Worm (Caenorhabditis elegans): ENCODE results near the gene F12F6.1.
A peak's percentile ranks its signal among the peaks of the same experiment; 100 is the strongest.

The F12F6.1 gene

ce11 chrIV:11599717-11600116 is 16.0 kb downstream of the F12F6.1 start:
- peak; percentile 27 for TF ChIP-seq blmp-1 (tag; optimal IDR thresholded peaks at IDR 0.05)
- no peak for TF ChIP-seq nhr-19 (GFP tag; conservative IDR thresholded peaks at IDR 0.05)
- TF ChIP-seq hpl-2 (GFP tag; optimal IDR thresholded peaks at IDR 0.05), result no peak
- peak; percentile 3 for TF ChIP-seq rnt-1 (tag; optimal IDR thresholded peaks at IDR 0.05)
- TF ChIP-seq lin-14 (GFP tag; optimal IDR thresholded peaks at IDR 0.05), result no peak

- TF ChIP-seq ceh-63 (GFP tag; optimal IDR thresholded peaks at IDR 0.05), result no peak
- TF ChIP-seq unc-62 (GFP tag; optimal IDR thresholded peaks at IDR 0.05), result no peak
- peak; percentile 6 for TF ChIP-seq mef-2 (tag; optimal IDR thresholded peaks at IDR 0.05)
- peak; percentile 62 for TF ChIP-seq isw-1 (GFP tag; IDR thresholded peaks at IDR 0.05)
- no peak for TF ChIP-seq lir-3 (tag; optimal IDR thresholded peaks at IDR 0.05; ENCODE audit: poor library complexity)
- peak; percentile 28 for TF ChIP-seq lin-15B (tag; optimal IDR thresholded peaks at IDR 0.05)
- no peak for TF ChIP-seq ztf-4 (tag; optimal IDR thresholded peaks at IDR 0.05)
- TF ChIP-seq nhr-76 (tag; optimal IDR thresholded peaks at IDR 0.05), result no peak
- peak; percentile 78 to 84 for TF ChIP-seq lin-35 (GFP tag; optimal IDR thresholded peaks at IDR 0.05)
- peak; percentile 80 for TF ChIP-seq rnt-1 (tag; optimal IDR thresholded peaks at IDR 0.05)
- TF ChIP-seq zag-1 (tag; optimal IDR thresholded peaks at IDR 0.05), result peak; percentile 25
- no peak for TF ChIP-seq ceh-88 (GFP tag; IDR thresholded peaks at IDR 0.05)
- TF ChIP-seq irx-1 (tag; optimal IDR thresholded peaks at IDR 0.05), result peak; percentile 57
- TF ChIP-seq hlh-4 (tag; optimal IDR thresholded peaks at IDR 0.05), result no peak
- no peak for TF ChIP-seq nhr-28 (tag; optimal IDR thresholded peaks at IDR 0.05)
- TF ChIP-seq F16B12.6 (tag; optimal IDR thresholded peaks at IDR 0.05), result peak; percentile 22
- TF ChIP-seq ets-5 (GFP tag; IDR thresholded peaks at IDR 0.05), result no peak
- no peak for TF ChIP-seq vab-15 (tag; optimal IDR thresholded peaks at IDR 0.05)
- TF ChIP-seq fos-1 (tag; optimal IDR thresholded peaks at IDR 0.05), result peak; percentile 23
- TF ChIP-seq skn-1 (tag; optimal IDR thresholded peaks at IDR 0.05), result peak; percentile 77
- TF ChIP-seq mdl-1 (tag; optimal IDR thresholded peaks at IDR 0.05), result peak in 1 of 2 experiments; percentile 60
- peak; percentile 54 for TF ChIP-seq nhr-90 (tag; optimal IDR thresholded peaks at IDR 0.05; ENCODE audit: poor library complexity)
- peak; percentile 72 for TF ChIP-seq lin-14 (GFP tag; optimal IDR thresholded peaks at IDR 0.05)
- TF ChIP-seq dpl-1 (GFP tag; optimal IDR thresholded peaks at IDR 0.05), result peak; percentile 57 to 72 (median 66)
- TF ChIP-seq ztf-11 (tag; optimal IDR thresholded peaks at IDR 0.05), result peak in 1 of 2 experiments; percentile 21
- no peak for TF ChIP-seq unc-30 (tag; optimal IDR thresholded peaks at IDR 0.05)
- no peak for TF ChIP-seq ceh-90 (tag; optimal IDR thresholded peaks at IDR 0.05)
- peak; percentile 72 for TF ChIP-seq fkh-8 (tag; optimal IDR thresholded peaks at IDR 0.05)
- peak in 1 of 6 experiments; percentile 52 for TF ChIP-seq elt-3 (tag; optimal IDR thresholded peaks at IDR 0.05)
- no peak for TF ChIP-seq unc-98 (GFP tag; IDR thresholded peaks at IDR 0.05)
- peak; percentile 72 for TF ChIP-seq C04F5.9 (tag; optimal IDR thresholded peaks at IDR 0.05)
- peak; percentile 27 for TF ChIP-seq ama-1 (optimal IDR thresholded peaks at IDR 0.05)
- TF ChIP-seq ces-1 (GFP tag; optimal IDR thresholded peaks at IDR 0.05), result no peak
- TF ChIP-seq fkh-10 (GFP tag; optimal IDR thresholded peaks at IDR 0.05), result no peak
- TF ChIP-seq nhr-85 (tag), result peak; percentile 92
- no peak for TF ChIP-seq ceh-8 (GFP tag; optimal IDR thresholded peaks at IDR 0.05)
- TF ChIP-seq xbp-1 (tag; optimal IDR thresholded peaks at IDR 0.05), result peak; percentile 67
- TF ChIP-seq nhr-71 (tag; optimal IDR thresholded peaks at IDR 0.05), result peak; percentile 82
- no peak for TF ChIP-seq tlp-1 (tag; optimal IDR thresholded peaks at IDR 0.05)
- TF ChIP-seq nhr-12 (tag; optimal IDR thresholded peaks at IDR 0.05), result no peak
- TF ChIP-seq snpc-4 (tag; optimal IDR thresholded peaks at IDR 0.05), result peak; percentile 52
- no peak for TF ChIP-seq sptf-1 (tag; optimal IDR thresholded peaks at IDR 0.05)
- TF ChIP-seq elt-2 (tag; optimal IDR thresholded peaks at IDR 0.05), result no peak
- no peak for TF ChIP-seq egl-27 (tag; optimal IDR thresholded peaks at IDR 0.05)
- TF ChIP-seq dsc-1 (tag; optimal IDR thresholded peaks at IDR 0.05), result peak; percentile 46
- TF ChIP-seq ceh-82 (tag; optimal IDR thresholded peaks at IDR 0.05), result peak; percentile 24 to 86 (median 63)
- TF ChIP-seq hlh-17 (GFP tag; optimal IDR thresholded peaks at IDR 0.05; ENCODE audit: borderline replicate concordance), result no peak
Measured at ce11 chrIV:11601721-11602405, 18.1 kb downstream of the F12F6.1 start.

Measured in whole organism, L1 larva.